Fruit fly (Drosophila melanogaster): ENCODE measurements around the gene Srp54.
A peak's percentile ranks its signal among the peaks of the same experiment; 100 is the strongest.

Srp54 gene

dm6 chr2L:9921401-9921800 lies 8.7 kb downstream of the Srp54 start, which contains the start of gene CG4592 (continued):
- TF ChIP-seq pan (optimal IDR thresholded peaks at IDR 0.05) (no peak), pan (GFP tag; optimal IDR thresholded peaks at IDR 0.05 in 1 of 2, IDR thresholded peaks at IDR 0.05 in 1 of 2) (peak in 1 of 2 experiments; percentile 73), Doc2 (GFP tag; IDR thresholded peaks at IDR 0.05) (no peak), MESR4 (GFP tag; optimal IDR thresholded peaks at IDR 0.05) (peak; percentile 21), bab2 (GFP tag; optimal IDR thresholded peaks at IDR 0.05) (peak; percentile 22), CG8388 (GFP tag; optimal IDR thresholded peaks at IDR 0.05) (no peak), cad (GFP tag; optimal IDR thresholded peaks at IDR 0.05) (no peak), pum (GFP tag; optimal IDR thresholded peaks at IDR 0.05) (no peak), gfzf (GFP tag; optimal IDR thresholded peaks at IDR 0.05) (no peak), Ets97D (GFP tag; optimal IDR thresholded peaks at IDR 0.05) (peak; percentile 26), gsb (GFP tag; IDR thresholded peaks at IDR 0.05) (no peak), eyg (GFP tag; optimal IDR thresholded peaks at IDR 0.05) (no peak), sens-2 (GFP tag; IDR thresholded peaks at IDR 0.05) (no peak), YL-1 (GFP tag; optimal IDR thresholded peaks at IDR 0.05) (peak; percentile 19), CG18011 (GFP tag; optimal IDR thresholded peaks at IDR 0.05) (peak; percentile 26), chif (GFP tag; optimal IDR thresholded peaks at IDR 0.05) (peak; percentile 4 to 42), peb (GFP tag; IDR thresholded peaks at IDR 0.05) (no peak), psq (GFP tag; optimal IDR thresholded peaks at IDR 0.05) (no peak), B-H1 (GFP tag; IDR thresholded peaks at IDR 0.05) (peak; percentile 21; the same call in 1 of the 3 replicates), CG11398 (GFP tag; optimal IDR thresholded peaks at IDR 0.05) (no peak), CG17328 (GFP tag; IDR thresholded peaks at IDR 0.05) (0 out of 2 replicates have a peak, but pooled peaks have one; percentile 32), CG7357 (GFP tag; IDR thresholded peaks at IDR 0.05) (no peak), CG1602 (GFP tag; optimal IDR thresholded peaks at IDR 0.05) (peak; percentile 8), tll (GFP tag; optimal IDR thresholded peaks at IDR 0.05) (no peak), CG11085 (GFP tag; IDR thresholded peaks at IDR 0.05) (no peak), CG4328 (GFP tag; optimal IDR thresholded peaks at IDR 0.05) (peak; percentile 2), CG10274 (GFP tag; optimal IDR thresholded peaks at IDR 0.05) (no peak), Rfx (GFP tag; IDR thresholded peaks at IDR 0.05) (peak; percentile 83), Sin3A (optimal IDR thresholded peaks at IDR 0.05) (no peak), CG32767 (GFP tag; IDR thresholded peaks at IDR 0.05) (peak; percentile 56; the same call in 1 of the 2 replicates), br (optimal IDR thresholded peaks at IDR 0.05) (no peak), CG2199 (GFP tag; IDR thresholded peaks at IDR 0.05) (no peak), bcd (GFP tag; optimal IDR thresholded peaks at IDR 0.05) (peak; percentile 59), Dbx (GFP tag; IDR thresholded peaks at IDR 0.05) (peak; percentile 66; the same call in 2 of the 3 replicates), CG10543 (GFP tag; optimal IDR thresholded peaks at IDR 0.05) (no peak), Oaz (GFP tag; IDR thresholded peaks at IDR 0.05) (no peak; the same call in 1 of the 2 replicates), toy (GFP tag; IDR thresholded peaks at IDR 0.05) (no peak), sug (tag; optimal IDR thresholded peaks at IDR 0.05) (peak; percentile 94), CG18619 (GFP tag; optimal IDR thresholded peaks at IDR 0.05) (peak; percentile 10), lola (GFP tag; optimal IDR thresholded peaks at IDR 0.05) (no peak), Med (GFP tag) (peak; percentile 93), CG4707 (GFP tag; optimal IDR thresholded peaks at IDR 0.05) (no peak), emc (GFP tag; optimal IDR thresholded peaks at IDR 0.05) (no peak), Hr3 (GFP tag; optimal IDR thresholded peaks at IDR 0.05) (peak; percentile 34), Atf6 (GFP tag; IDR thresholded peaks at IDR 0.05) (peak; percentile 72), sr (GFP tag; IDR thresholded peaks at IDR 0.05) (no peak), Gug (GFP tag; IDR thresholded peaks at IDR 0.05) (no peak), CG30431 (GFP tag; optimal IDR thresholded peaks at IDR 0.05) (no peak), C15 (GFP tag; IDR thresholded peaks at IDR 0.05) (no peak), H15 (GFP tag; IDR thresholded peaks at IDR 0.05) (no peak), CG16779 (GFP tag; IDR thresholded peaks at IDR 0.05) (no peak), Neu2 (GFP tag; optimal IDR thresholded peaks at IDR 0.05; ENCODE audit: borderline replicate concordance) (no peak), CG12104 (GFP tag; optimal IDR thresholded peaks at IDR 0.05) (peak; percentile 4)

All from whole organism, embryonic.